Fruit fly (Drosophila melanogaster): ENCODE measurements around the gene pira.
A peak's percentile ranks its signal among the peaks of the same experiment; 100 is the strongest.

Gene pira

dm6 chrX:12764640-12765039, 1.2 kb upstream of the pira start (continued):
- TF ChIP-seq HLH3B (GFP tag; IDR thresholded peaks at IDR 0.05) = no peak
- TF ChIP-seq Sry-δ (GFP tag; optimal IDR thresholded peaks at IDR 0.05) = peak; percentile 48
- peak; percentile 33 for TF ChIP-seq pzg (GFP tag; optimal IDR thresholded peaks at IDR 0.05)
- 0 out of 2 replicates have a peak, but pooled peaks have one; percentile 21 for TF ChIP-seq CG31441 (GFP tag; IDR thresholded peaks at IDR 0.05)
- TF ChIP-seq HLH54F (GFP tag; optimal IDR thresholded peaks at IDR 0.05) = no peak
- peak; percentile 63 for TF ChIP-seq CG7963 (GFP tag; IDR thresholded peaks at IDR 0.05; ENCODE audit: partially characterized antibody)
- peak; percentile 61 for TF ChIP-seq inv (GFP tag; IDR thresholded peaks at IDR 0.05; ENCODE audit: partially characterized antibody)
- TF ChIP-seq CG1792 (GFP tag; optimal IDR thresholded peaks at IDR 0.05) = no peak
- no peak for TF ChIP-seq tap (tag; optimal IDR thresholded peaks at IDR 0.05)
- TF ChIP-seq CG10274 (GFP tag; optimal IDR thresholded peaks at IDR 0.05) = no peak
- TF ChIP-seq Opbp (GFP tag; IDR thresholded peaks at IDR 0.05; ENCODE audit: partially characterized antibody) = peak; percentile 71; the same call in 2 of the 3 replicates
- TF ChIP-seq E2f2 (GFP tag; IDR thresholded peaks at IDR 0.05) = peak; percentile 10; the same call in 1 of the 2 replicates
- peak; percentile 79 for TF ChIP-seq CG6791 (GFP tag; IDR thresholded peaks at IDR 0.05; ENCODE audit: partially characterized antibody)
- TF ChIP-seq so (GFP tag; IDR thresholded peaks at IDR 0.05) = no peak
- TF ChIP-seq stwl (tag; optimal IDR thresholded peaks at IDR 0.05) = peak; percentile 47
- no peak for TF ChIP-seq Lpt (GFP tag; optimal IDR thresholded peaks at IDR 0.05)
- no peak for TF ChIP-seq shn (GFP tag; optimal IDR thresholded peaks at IDR 0.05)
- TF ChIP-seq CG14860 (GFP tag; IDR thresholded peaks at IDR 0.05; ENCODE audit: partially characterized antibody) = peak; percentile 65; the same call in 2 of the 3 replicates
- no peak for TF ChIP-seq gce (GFP tag; IDR thresholded peaks at IDR 0.05)
- no peak for TF ChIP-seq tio (GFP tag; optimal IDR thresholded peaks at IDR 0.05)
- no peak for TF ChIP-seq CG18476 (GFP tag; optimal IDR thresholded peaks at IDR 0.05)

- TF ChIP-seq CG14860 (GFP tag; IDR thresholded peaks at IDR 0.05; ENCODE audit: partially characterized antibody) (0 out of 3 replicates have a peak, but pooled peaks have one; percentile 1), sens (GFP tag) (peak; percentile 28), inv (GFP tag; IDR thresholded peaks at IDR 0.05; ENCODE audit: partially characterized antibody) (0 out of 2 replicates have a peak, but pooled peaks have one; percentile 0)
These were observed 493 bp upstream of the pira start for dm6 chrX:12763904-12764303.

- no peak for TF ChIP-seq jumu (GFP tag; optimal IDR thresholded peaks at IDR 0.05)
- TF ChIP-seq btn (GFP tag; optimal IDR thresholded peaks at IDR 0.05) = no peak
- TF ChIP-seq Stat92E (GFP tag; optimal IDR thresholded peaks at IDR 0.05) = no peak
- no peak for TF ChIP-seq Sin3A (optimal IDR thresholded peaks at IDR 0.05)
- TF ChIP-seq prd (optimal IDR thresholded peaks at IDR 0.05) = no peak
- TF ChIP-seq prd (GFP tag; IDR thresholded peaks at IDR 0.05) = peak; percentile 54; the same call in 1 of the 3 replicates
- TF ChIP-seq tna (GFP tag; IDR thresholded peaks at IDR 0.05; ENCODE audit: partially characterized antibody) = 0 out of 2 replicates have a peak, but pooled peaks have one; percentile 44
- no peak for TF ChIP-seq knrl (GFP tag; IDR thresholded peaks at IDR 0.05; ENCODE audit: partially characterized antibody)
- no peak for TF ChIP-seq Pdp1 (GFP tag; optimal IDR thresholded peaks at IDR 0.05)
- no peak for TF ChIP-seq salm (tag; optimal IDR thresholded peaks at IDR 0.05)
- peak; percentile 36; the same call in 1 of the 2 replicates for TF ChIP-seq amos (GFP tag; IDR thresholded peaks at IDR 0.05; ENCODE audit: partially characterized antibody)
- no peak for TF ChIP-seq CG11723 (GFP tag; optimal IDR thresholded peaks at IDR 0.05)
- TF ChIP-seq Dbx (GFP tag; IDR thresholded peaks at IDR 0.05) = peak; percentile 43; the same call in 2 of the 3 replicates
- TF ChIP-seq CG9932 (GFP tag; IDR thresholded peaks at IDR 0.05) = no peak
- no peak for TF ChIP-seq ro (GFP tag; IDR thresholded peaks at IDR 0.05)
- TF ChIP-seq Trl (optimal IDR thresholded peaks at IDR 0.05) = peak; percentile 29 to 46
- no peak for TF ChIP-seq Trl (GFP tag; optimal IDR thresholded peaks at IDR 0.05)
- peak; percentile 39 for TF ChIP-seq GATAe (GFP tag; conservative IDR thresholded peaks at IDR 0.05)
- TF ChIP-seq CG15073 (GFP tag; optimal IDR thresholded peaks at IDR 0.05) = no peak
- peak; percentile 27; the same call in 1 of the 3 replicates for TF ChIP-seq dysf (GFP tag; IDR thresholded peaks at IDR 0.05)
- no peak for TF ChIP-seq CG4360 (GFP tag; IDR thresholded peaks at IDR 0.05)
- no peak for TF ChIP-seq CHES-1-like (GFP tag; optimal IDR thresholded peaks at IDR 0.05)
- TF ChIP-seq Opbp (GFP tag; IDR thresholded peaks at IDR 0.05; ENCODE audit: partially characterized antibody) = 0 out of 3 replicates have a peak, but pooled peaks have one; percentile 29
- no peak for TF ChIP-seq sd (tag; optimal IDR thresholded peaks at IDR 0.05)
- TF ChIP-seq CG2712 (tag; optimal IDR thresholded peaks at IDR 0.05) = peak; percentile 10
- no peak for TF ChIP-seq bcd (GFP tag; optimal IDR thresholded peaks at IDR 0.05)
These were observed 2.8 kb downstream of the pira start, which contains the start of gene Paics for dm6 chrX:12760466-12761133. Paics (minus strand) TSS chrX:12760617.

All from whole organism, embryonic.